Worm (Caenorhabditis elegans) whole organism, young adult: ENCODE measurements around the gene gst-9.
"Not testable (repeated sequence)": the region's sequence is repeated elsewhere in the genome, so short reads cannot be mapped to it uniquely, and the experiment has no call there.

ENCODE experiments used
- C17E4.6 ChIP-seq: fragments of 200-800 bp; sonication (Bioruptor generic); IDR thresholded peaks from 2 replicates; pipeline ENCODE4 v1.3.6; 2022; ENCODE audit warnings: missing genetic modification reagents, missing genetic modification characterization, missing compliant biosample characterization
- ama-1 ChIP-seq, 3 experiments: fragments of 150-350 bp in 1 of 3; sonication (generic microtip) in 2 of 3; optimal IDR thresholded peaks; 2 replicates each; lab custom pipeline; 2014 to 2018; ENCODE audit warnings: missing biosample characterization in 2 of 3, missing genetic modification characterization in 2 of 3, missing genetic modification reagents in 2 of 3
- hlh-12 ChIP-seq: sonication (generic microtip); optimal IDR thresholded peaks from 2 replicates; lab custom pipeline; 2016; ENCODE audit warnings: missing genetic modification characterization, missing compliant biosample characterization
- hmg-20 ChIP-seq: fragments of 200-800 bp; sonication (Bioruptor generic); IDR thresholded peaks from 2 replicates; pipeline ENCODE4 v1.3.6; 2022; ENCODE audit warnings: missing genetic modification reagents, missing genetic modification characterization, missing compliant biosample characterization
- madf-8 ChIP-seq: fragments of 200-800 bp; sonication (Bioruptor generic); conservative IDR thresholded peaks from 2 replicates; pipeline ENCODE4 v1.3.6; 2022; ENCODE audit warnings: missing genetic modification reagents, missing genetic modification characterization, missing compliant biosample characterization
- snpc-4 ChIP-seq, 5 experiments: fragments of 150-350 bp in 1 of 5; sonication (generic microtip) in 4 of 5; optimal IDR thresholded peaks; 2 replicates each; lab custom pipeline; 2014 to 2018; ENCODE audit warnings: missing genetic modification characterization in 5 of 5, missing biosample characterization in 3 of 5, antibody characterized with exemption in 2 of 5, mild to moderate bottlenecking in 2 of 5, missing compliant biosample characterization in 2 of 5, missing genotype in 2 of 5, moderate library complexity in 2 of 5, missing genetic modification reagents in 1 of 5
- sptf-2 ChIP-seq: fragments of 200-800 bp; sonication (Bioruptor generic); optimal IDR thresholded peaks from 2 replicates; lab custom pipeline; 2018; ENCODE audit warnings: mild to moderate bottlenecking, missing genetic modification characterization, missing compliant biosample characterization
- tbx-9 ChIP-seq: sonication (generic microtip); optimal IDR thresholded peaks from 2 replicates; lab custom pipeline; 2016; ENCODE audit warnings: borderline replicate concordance, missing genetic modification characterization, inconsistent platforms, missing compliant biosample characterization
- ztf-25 ChIP-seq: fragments of 200-800 bp; sonication (Bioruptor generic); IDR thresholded peaks from 2 replicates; pipeline ENCODE4 v1.3.6; 2022; ENCODE audit warnings: missing genetic modification reagents, missing genetic modification characterization, missing compliant biosample characterization

ce11 chrII:4898529-4898928 lies 7.1 kb downstream of the gst-9 start, which contains the start of gene msp-32:
- TF ChIP-seq hmg-20 (GFP tag; lab: Robert Waterston, UW); sptf-2 (GFP tag; lab: Kevin White, UChicago); snpc-4 (GFP tag; optimal IDR thresholded peaks at IDR 0.05; lab: Kevin White, UChicago); snpc-4 (tag; optimal IDR thresholded peaks at IDR 0.05; lab: Kevin White, UChicago); C17E4.6; tbx-9 (tag; lab: Kevin White, UChicago); madf-8 (GFP tag; lab: Robert Waterston, UW); ama-1 (optimal IDR thresholded peaks at IDR 0.05; lab: Kevin White, UChicago); ama-1 (GFP tag; optimal IDR thresholded peaks at IDR 0.05; lab: Kevin White, UChicago); hlh-12 (tag; lab: Kevin White, UChicago); ztf-25: not testable (repeated sequence)
